Worm (Caenorhabditis elegans) whole organism, L3 larva: ENCODE results near the gene ints-13.

ENCODE experiments used
- aly-2 ChIP-seq: fragments of 150-350 bp; optimal IDR thresholded peaks from 2 replicates; lab custom pipeline; 2014; ENCODE audit warnings: missing biosample characterization, missing genetic modification characterization
- fos-1 ChIP-seq: fragments of 150-350 bp; optimal IDR thresholded peaks from 2 replicates; lab custom pipeline; 2014; ENCODE audit warnings: missing biosample characterization, missing genetic modification characterization

- TF ChIP-seq aly-2 (tag; lab: Kevin White, UChicago) (no peak), fos-1 (tag; lab: Kevin White, UChicago) (no peak)
Observed at ce11 chrIV:237350-237749, at the start of gene ints-13.
